Worm (Caenorhabditis elegans) whole organism, L4/young adult: ENCODE data around the gene dod-20.

ENCODE experiments used
- W03F9.2 ChIP-seq: fragments of 150-350 bp; optimal IDR thresholded peaks from 2 replicates; lab custom pipeline; 2014; ENCODE audit warnings: missing biosample characterization, missing genetic modification characterization
- dao-5 ChIP-seq: sonication (generic microtip); optimal IDR thresholded peaks from 2 replicates; lab custom pipeline; 2016; ENCODE audit warnings: missing genotype, missing genetic modification characterization, moderate library complexity, missing compliant biosample characterization
- him-1 ChIP-seq: sonication (generic microtip); optimal IDR thresholded peaks from 2 replicates; lab custom pipeline; 2016; ENCODE audit warnings: missing genotype, missing genetic modification reagents, missing genetic modification characterization, missing compliant biosample characterization

The dod-20 gene

DNA sequence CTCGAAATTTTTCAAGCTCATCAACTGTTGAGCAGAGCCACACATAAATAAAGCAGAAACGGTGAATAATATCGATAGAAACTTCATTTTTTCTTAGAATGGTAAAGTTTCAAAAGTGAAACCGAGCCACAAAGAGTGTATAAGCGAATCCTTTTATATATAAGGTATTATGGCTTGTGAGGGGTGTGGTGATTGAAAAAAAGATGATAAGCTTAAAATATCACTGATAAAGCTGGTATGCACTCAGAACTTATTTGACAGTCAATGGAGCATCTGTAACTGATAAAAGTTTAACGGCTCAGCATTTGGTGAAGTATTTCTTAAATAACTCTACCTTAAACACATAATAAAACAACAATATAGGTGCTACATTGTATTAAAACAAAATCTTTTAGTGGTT is 7.6 kb upstream of the dod-20 start, which contains the start of gene dod-19:
TSS of gene dod-19 (minus strand) at position 130 of the 400 bp plus-strand sequence.
- TF ChIP-seq dao-5 (tag; lab: Kevin White, UChicago) (no peak), W03F9.2 (no peak), him-1 (tag; lab: Kevin White, UChicago) (no peak)

DNA sequence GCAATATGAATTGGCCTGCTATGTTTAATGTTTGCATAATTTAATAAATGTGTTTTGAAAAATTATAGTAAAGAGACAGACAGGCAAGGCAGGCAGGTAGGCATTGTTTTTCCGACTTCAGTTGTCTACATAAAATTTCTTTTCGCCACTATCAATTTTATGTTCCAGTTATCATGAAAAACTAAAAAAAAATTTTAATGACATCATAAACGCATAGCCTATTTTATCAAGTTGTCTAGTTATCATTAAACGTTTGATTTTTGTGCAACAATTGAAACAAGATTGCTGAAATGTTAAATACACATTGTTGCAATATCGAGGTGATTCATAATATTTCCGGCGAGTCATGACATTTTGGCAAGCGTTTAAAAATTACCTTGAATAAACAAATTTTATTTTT is 7.2 kb upstream of the dod-20 start:
- TF ChIP-seq him-1 (tag; lab: Kevin White, UChicago) (no peak), W03F9.2 (no peak), dao-5 (tag; lab: Kevin White, UChicago) (no peak)

DNA sequence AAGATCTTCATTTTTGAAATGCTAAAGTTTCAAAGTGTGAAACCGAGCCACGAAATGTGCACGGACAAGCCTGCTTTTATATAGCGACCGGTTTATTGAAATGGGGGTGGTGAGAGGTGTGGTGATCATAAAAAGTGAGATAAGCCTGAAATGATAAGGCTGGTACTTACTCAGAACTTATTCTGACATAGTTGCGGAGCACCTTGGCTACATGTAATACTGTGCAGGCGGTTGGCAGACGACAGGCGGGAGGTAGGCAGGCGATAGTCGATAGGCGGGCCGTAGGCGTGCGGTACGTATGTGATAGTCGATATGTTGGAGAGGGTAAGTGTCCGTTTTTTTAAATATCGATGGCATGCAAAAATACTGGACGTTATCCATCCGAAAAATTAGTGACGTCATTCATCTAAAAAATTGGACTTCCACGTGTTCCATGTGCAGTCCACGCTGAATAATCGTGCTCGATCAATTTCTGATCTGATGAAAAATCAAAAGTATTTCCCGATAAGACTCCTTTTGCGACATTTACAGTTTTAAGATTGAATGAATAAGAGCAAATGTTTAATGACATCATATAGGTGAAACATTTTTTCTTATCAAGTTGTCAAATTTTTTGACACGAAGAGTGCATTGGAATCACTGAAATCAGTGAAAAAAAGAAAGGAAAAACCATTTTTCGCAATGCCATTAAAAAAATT is 4.4 kb upstream of the dod-20 start, which contains the start of gene irg-8:
TSS of gene irg-8 (minus strand) at position 51 of the 698 bp plus-strand sequence.
- TF ChIP-seq W03F9.2 (no peak), dao-5 (tag; lab: Kevin White, UChicago) (no peak), him-1 (tag; lab: Kevin White, UChicago) (no peak)

DNA sequence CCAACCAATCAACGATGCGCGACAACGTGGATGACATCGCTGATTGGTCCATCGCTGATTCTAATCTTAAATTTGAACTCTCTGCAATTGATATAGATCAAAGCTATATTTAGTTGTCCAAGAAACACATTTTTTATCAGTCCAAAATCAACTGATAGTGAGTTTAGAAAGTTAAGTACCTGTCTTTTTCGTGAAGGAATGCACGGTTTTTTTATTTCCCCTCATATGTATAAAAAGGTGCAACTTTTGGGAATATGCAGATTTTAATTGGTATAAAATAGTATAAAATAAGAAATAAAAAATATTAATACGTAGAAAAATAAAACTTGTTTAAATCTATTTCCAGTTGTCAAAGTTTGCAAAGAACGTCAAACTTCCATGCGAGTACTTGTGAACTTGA is 3.8 kb upstream of the dod-20 start, which contains the start of gene Y39D8A.1:
TSS of gene Y39D8A.1 (plus strand) at position 301 of the 400 bp plus-strand sequence.
- TF ChIP-seq him-1 (tag; lab: Kevin White, UChicago) (no peak), W03F9.2 (no peak), dao-5 (tag; lab: Kevin White, UChicago) (no peak)

DNA sequence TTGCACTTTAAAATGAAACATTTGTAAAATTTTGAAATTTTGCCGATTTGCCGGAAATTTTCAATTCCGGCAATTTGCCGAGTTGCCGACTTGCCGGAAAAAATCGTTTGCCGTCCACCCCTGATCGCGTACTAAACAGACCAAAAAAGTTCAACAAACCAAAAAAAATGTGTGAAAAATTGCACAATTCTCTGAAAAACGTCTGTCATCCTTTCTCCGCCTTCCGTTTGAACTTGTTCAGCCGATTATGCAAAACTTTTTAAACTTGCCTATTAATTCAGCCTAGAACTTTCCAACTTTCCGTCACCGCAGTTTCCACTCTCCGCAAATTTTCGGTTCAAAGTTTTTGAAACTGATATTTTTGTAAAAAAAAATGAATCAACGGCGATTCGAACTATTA is 1.9 kb downstream of the dod-20 start, which contains the start of gene B0554.5:
TSS of gene B0554.5 (plus strand) at position 301 of the 400 bp plus-strand sequence.
- TF ChIP-seq dao-5 (tag; lab: Kevin White, UChicago) (no peak), W03F9.2 (no peak), him-1 (tag; lab: Kevin White, UChicago) (no peak)

DNA sequence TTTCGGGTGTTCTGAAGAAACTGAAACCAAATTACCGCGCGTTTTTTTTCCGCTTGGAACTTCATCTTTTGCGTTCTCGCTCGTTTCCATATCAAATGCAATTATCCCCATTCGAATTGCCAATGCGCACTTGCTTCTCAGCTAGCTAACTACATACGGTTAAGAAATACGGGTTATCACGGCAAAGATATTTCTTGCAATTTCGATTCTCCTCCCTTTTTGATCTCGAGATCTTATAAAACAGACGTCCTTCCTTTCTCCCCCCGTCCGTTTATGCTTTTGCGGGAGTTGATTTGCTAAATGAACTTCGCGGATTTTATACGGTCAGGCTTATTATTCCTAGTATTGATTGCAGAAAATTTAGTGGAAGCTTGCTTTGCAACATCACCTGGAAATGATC is 6.6 kb downstream of the dod-20 start, which contains the start of gene B0554.4:
TSS of gene B0554.4 (plus strand) at position 301 of the 400 bp plus-strand sequence.
- TF ChIP-seq W03F9.2 (no peak), him-1 (tag; lab: Kevin White, UChicago) (no peak), dao-5 (tag; lab: Kevin White, UChicago) (no peak)

DNA sequence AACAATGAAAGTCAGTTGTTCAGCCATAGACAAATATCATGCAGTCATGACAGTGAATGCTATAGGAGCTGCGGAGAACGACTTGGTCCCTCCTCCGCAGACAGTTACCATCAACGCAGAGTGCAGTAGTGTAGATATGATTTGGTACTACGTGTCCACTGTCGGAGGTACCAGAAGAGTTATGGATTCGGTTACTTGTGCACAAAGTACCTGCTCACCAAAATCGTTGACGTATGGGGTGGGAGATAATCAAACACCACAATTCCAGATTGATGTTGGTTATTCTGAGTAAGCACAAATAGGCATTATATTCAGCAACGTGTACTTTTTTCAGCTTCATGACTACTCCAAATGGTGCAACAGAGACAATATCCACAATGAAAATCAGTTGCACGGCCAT is 10.8 kb downstream of the dod-20 start:
- TF ChIP-seq dao-5 (tag; lab: Kevin White, UChicago) (no peak), him-1 (tag; lab: Kevin White, UChicago) (no peak), W03F9.2 (no peak)

DNA sequence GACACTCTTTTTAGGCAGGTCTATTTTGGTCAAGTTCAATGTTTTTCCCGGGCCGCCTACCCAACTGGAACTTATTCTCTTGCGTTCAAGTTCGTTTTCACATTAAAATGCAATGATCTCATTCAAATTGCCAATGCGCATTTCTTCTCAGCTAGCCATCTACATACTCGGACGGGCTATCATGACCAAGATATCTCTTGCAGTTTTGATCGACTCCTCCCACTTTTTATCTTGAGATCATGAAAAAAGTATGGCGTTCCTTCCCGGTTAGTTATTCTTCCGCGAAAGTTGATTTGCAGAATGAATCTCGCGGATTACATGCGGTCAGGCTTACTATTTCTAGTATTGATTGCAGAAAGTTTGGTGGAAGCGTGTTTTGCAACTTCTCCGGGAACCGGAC is 11.7 kb downstream of the dod-20 start, which contains the start of gene B0554.2:
TSS of gene B0554.2 (plus strand) at position 301 of the 400 bp plus-strand sequence.
- TF ChIP-seq him-1 (tag; lab: Kevin White, UChicago) = no peak
- TF ChIP-seq dao-5 (tag; lab: Kevin White, UChicago) = no peak
- no peak for TF ChIP-seq W03F9.2

DNA sequence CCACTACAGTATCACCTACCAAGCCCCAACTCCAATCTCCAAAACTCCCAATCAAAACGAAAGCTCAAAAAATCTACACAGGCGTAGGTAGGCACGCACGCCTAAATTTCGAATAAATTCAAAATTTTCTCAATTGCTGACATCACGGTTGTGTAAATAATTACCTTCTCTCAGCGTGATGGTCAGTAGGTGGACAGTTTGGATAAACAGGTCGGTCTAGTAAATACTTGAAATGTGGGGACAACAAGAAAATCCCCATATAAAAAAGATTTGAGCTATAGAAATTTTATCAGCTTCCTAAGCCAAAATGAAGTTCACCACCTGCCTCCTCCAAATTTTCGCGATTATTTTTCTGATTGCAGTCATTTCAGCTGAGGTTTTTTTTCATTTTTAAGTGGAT is 15.9 kb downstream of the dod-20 start, which contains the start of gene B0554.1:
TSS of gene B0554.1 (plus strand) at position 301 of the 400 bp plus-strand sequence.
- no peak for TF ChIP-seq him-1 (tag; lab: Kevin White, UChicago)
- TF ChIP-seq dao-5 (tag; lab: Kevin White, UChicago) = no peak
- no peak for TF ChIP-seq W03F9.2

DNA sequence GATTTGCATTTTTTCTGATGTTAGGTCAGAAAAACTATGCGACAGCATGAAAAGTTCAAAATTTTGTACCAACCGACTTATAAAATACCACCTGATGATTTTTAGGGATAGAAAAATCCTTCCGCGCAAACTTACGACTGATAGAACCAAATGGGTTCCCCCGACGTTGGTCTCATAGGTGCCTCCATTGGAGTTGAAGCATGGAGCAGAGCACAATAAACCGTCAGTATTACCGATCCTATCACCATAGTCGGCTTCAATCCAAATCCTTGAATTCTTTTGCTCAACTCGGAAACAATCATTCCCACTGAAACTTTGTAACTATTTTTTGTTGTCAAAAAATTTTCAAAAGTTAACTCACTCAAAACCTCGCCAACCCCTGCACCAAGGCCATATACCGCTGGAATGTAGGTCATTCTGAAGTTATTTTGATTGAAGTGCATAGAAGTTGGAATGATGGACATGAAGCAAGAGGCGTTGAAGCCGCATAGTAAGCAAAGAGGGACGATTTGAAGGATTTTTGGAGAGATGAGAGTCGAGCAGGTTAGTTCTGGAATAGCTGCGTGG is 17.0 kb downstream of the dod-20 start:
- TF ChIP-seq W03F9.2 = no peak
- TF ChIP-seq him-1 (tag; lab: Kevin White, UChicago) = no peak
- TF ChIP-seq dao-5 (tag; lab: Kevin White, UChicago) = no peak

DNA sequence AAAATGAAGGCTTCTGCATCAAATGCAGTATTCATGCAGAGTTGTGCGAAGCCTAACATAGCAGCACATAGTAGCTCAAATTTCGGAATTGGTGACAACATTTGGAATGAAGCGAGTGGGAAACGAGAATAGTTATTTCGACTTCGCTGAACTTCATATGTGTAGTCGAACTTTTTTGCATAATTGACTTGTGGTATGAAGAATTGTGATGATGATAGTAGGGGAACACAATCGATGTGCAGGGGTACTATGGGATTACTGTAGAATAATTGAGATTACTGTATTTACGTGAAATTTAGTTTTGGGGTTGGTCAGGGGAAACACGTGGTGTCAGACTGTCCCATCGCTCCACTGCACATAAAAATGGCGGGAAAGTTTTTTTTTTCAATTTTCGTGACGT is 18.7 kb downstream of the dod-20 start, which contains the start of gene B0554.7:
TSS of gene B0554.7 (minus strand) at position 101 of the 400 bp plus-strand sequence.
- TF ChIP-seq dao-5 (tag; lab: Kevin White, UChicago) (no peak), him-1 (tag; lab: Kevin White, UChicago) (no peak), W03F9.2 (no peak)

DNA sequence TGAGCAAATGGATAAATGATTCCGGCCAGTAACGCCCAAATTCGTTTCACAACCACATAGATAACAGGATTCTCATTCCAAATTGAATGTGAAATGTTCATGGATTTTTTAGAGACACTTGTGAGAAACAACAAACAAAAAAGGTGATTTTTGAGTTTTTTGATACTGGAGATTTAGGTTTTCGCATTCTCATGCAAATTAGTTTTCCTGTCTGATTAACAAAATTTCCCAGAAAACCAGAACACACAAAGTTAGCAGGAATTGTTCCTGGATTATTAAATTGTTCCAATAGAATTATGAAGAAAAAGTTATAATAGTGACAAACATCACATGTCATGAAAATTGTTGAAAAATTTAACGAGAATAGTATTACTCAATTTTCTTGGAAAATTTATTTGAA is 21.0 kb downstream of the dod-20 start, which contains the start of gene srh-33:
TSS of gene srh-33 (minus strand) at position 101 of the 400 bp plus-strand sequence.
- TF ChIP-seq him-1 (tag; lab: Kevin White, UChicago) (no peak), dao-5 (tag; lab: Kevin White, UChicago) (no peak), W03F9.2 (no peak)

DNA sequence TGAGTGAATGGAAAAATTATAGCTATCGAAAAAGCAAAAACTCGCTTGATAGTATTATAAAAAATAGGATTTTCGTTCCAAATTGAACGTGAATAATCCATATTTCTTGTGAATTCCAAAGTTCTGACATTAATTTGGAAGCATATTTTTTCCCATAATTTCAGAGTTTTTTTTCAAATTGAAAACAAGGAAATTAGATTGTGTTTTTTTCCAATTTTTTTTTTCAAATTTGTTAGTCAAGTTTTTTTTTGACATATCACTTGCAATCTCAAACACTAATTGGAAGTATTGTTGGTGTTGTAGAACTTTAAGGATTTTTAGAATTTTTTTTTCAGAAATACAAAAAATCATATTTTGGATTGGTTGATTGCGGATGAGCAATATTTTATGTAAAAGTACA is 24.3 kb downstream of the dod-20 start, which contains the start of gene srh-34:
TSS of gene srh-34 (minus strand) at position 101 of the 400 bp plus-strand sequence.
- TF ChIP-seq him-1 (tag; lab: Kevin White, UChicago) = no peak
- no peak for TF ChIP-seq dao-5 (tag; lab: Kevin White, UChicago)
- TF ChIP-seq W03F9.2 = no peak

DNA sequence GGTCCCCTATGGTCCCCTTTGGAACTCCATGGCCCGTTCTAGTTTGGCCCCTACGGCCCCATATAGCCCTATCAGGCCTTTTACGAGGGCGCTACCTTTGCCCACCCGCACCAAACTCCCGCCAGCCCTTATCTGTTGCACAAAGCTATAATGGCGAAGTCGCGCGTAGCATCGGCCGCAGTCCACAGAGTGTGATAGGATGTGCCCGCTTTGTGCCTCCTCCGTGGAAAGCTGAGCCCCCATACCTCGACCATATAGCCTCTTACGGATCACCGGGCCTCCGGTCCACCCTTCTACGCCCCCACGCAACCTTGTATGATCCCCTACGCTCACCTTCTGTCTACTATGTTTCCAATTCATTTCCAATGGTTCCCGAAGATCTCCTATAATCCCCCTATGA is 24.8 kb downstream of the dod-20 start:
- TF ChIP-seq dao-5 (tag; lab: Kevin White, UChicago) (no peak), W03F9.2 (no peak), him-1 (tag; lab: Kevin White, UChicago) (no peak)
